Worm (Caenorhabditis elegans) whole organism, L2 larva: ENCODE data around the gene T26C5.4.

Source experiments
- C34F6.9 ChIP-seq: fragments of 150-350 bp; optimal IDR thresholded peaks from 2 replicates; lab custom pipeline; 2014; ENCODE audit warnings: missing biosample characterization, missing genetic modification characterization
- F13H6.1 ChIP-seq: sonication (generic microtip); optimal IDR thresholded peaks from 2 replicates; lab custom pipeline; 2016; ENCODE audit warnings: missing genetic modification characterization, missing compliant biosample characterization
- R02D3.7 ChIP-seq: fragments of 150-350 bp; optimal IDR thresholded peaks from 2 replicates; lab custom pipeline; 2014; ENCODE audit warnings: missing biosample characterization, missing genetic modification characterization
- Y55F3AM.14 ChIP-seq: fragments of 200-800 bp; sonication (Bioruptor generic); optimal IDR thresholded peaks from 2 replicates; lab custom pipeline; 2018; ENCODE audit warnings: mild to moderate bottlenecking, missing genetic modification characterization, missing compliant biosample characterization
- ZK546.5 ChIP-seq: sonication (generic microtip); optimal IDR thresholded peaks from 2 replicates; lab custom pipeline; 2017; ENCODE audit warnings: missing biosample characterization, missing genetic modification characterization
- alr-1 ChIP-seq: fragments of 150-350 bp; optimal IDR thresholded peaks from 2 replicates; lab custom pipeline; 2014; ENCODE audit warnings: missing biosample characterization, missing genetic modification characterization
- aly-2 ChIP-seq: fragments of 150-350 bp; optimal IDR thresholded peaks from 2 replicates; lab custom pipeline; 2014; ENCODE audit warnings: missing biosample characterization, missing genetic modification characterization
- ama-1 ChIP-seq: fragments of 150-350 bp; optimal IDR thresholded peaks from 2 replicates; lab custom pipeline; 2018; ENCODE audit warnings: inconsistent platforms
- blmp-1 ChIP-seq: sonication (generic microtip); optimal IDR thresholded peaks from 2 replicates; lab custom pipeline; 2017; ENCODE audit warnings: missing genetic modification characterization, mild to moderate bottlenecking, missing compliant biosample characterization, antibody characterized with exemption, moderate library complexity; ENCODE audit not compliant: insufficient read depth
- ceh-82 ChIP-seq: fragments of 150-350 bp; optimal IDR thresholded peaks from 2 replicates; lab custom pipeline; 2014; ENCODE audit warnings: missing biosample characterization, missing genetic modification characterization
- crh-2 ChIP-seq: sonication (generic microtip); optimal IDR thresholded peaks from 2 replicates; lab custom pipeline; 2017; ENCODE audit warnings: missing biosample characterization, missing genetic modification characterization
- dmd-4 ChIP-seq: sonication (generic microtip); optimal IDR thresholded peaks from 2 replicates; lab custom pipeline; 2017; ENCODE audit warnings: missing biosample characterization, missing genetic modification characterization
- egl-27 ChIP-seq: sonication (generic microtip); optimal IDR thresholded peaks from 3 replicates; lab custom pipeline; 2017; ENCODE audit warnings: missing biosample characterization, missing genetic modification reagents, missing genetic modification characterization
- elt-1 ChIP-seq: fragments of 150-350 bp; optimal IDR thresholded peaks from 2 replicates; lab custom pipeline; 2014; ENCODE audit warnings: missing biosample characterization, missing genetic modification characterization
- elt-3 ChIP-seq: sonication (generic microtip); optimal IDR thresholded peaks from 2 replicates; lab custom pipeline; 2017; ENCODE audit warnings: missing biosample characterization, missing genetic modification characterization
- fos-1 ChIP-seq: fragments of 150-350 bp; optimal IDR thresholded peaks from 2 replicates; lab custom pipeline; 2014; ENCODE audit warnings: missing biosample characterization, missing genetic modification characterization
- gmeb-1 ChIP-seq: fragments of 150-350 bp; optimal IDR thresholded peaks from 2 replicates; lab custom pipeline; 2014; ENCODE audit warnings: missing biosample characterization, missing genetic modification characterization
- lin-13 ChIP-seq: fragments of 150-350 bp; optimal IDR thresholded peaks from 2 replicates; lab custom pipeline; 2014; ENCODE audit warnings: missing biosample characterization, missing genetic modification reagents, missing genetic modification characterization
- lin-39 ChIP-seq: fragments of 150-350 bp; optimal IDR thresholded peaks from 2 replicates; lab custom pipeline; 2014; ENCODE audit warnings: missing biosample characterization, missing genetic modification reagents, missing genetic modification characterization
- lsy-2 ChIP-seq, 2 experiments: fragments of 150-350 bp in 1 of 2; sonication (generic microtip) in 1 of 2; optimal IDR thresholded peaks; 2 replicates each; lab custom pipeline; 2014 to 2017; ENCODE audit warnings: missing biosample characterization in 2 of 2, missing genetic modification characterization in 2 of 2
- mab-5 ChIP-seq: fragments of 150-350 bp; optimal IDR thresholded peaks from 2 replicates; lab custom pipeline; 2014; ENCODE audit warnings: missing biosample characterization, missing genetic modification characterization
- mbf-1 ChIP-seq: sonication (generic microtip); optimal IDR thresholded peaks from 2 replicates; lab custom pipeline; 2017; ENCODE audit warnings: missing biosample characterization, missing genetic modification characterization
- mdl-1 ChIP-seq, 2 experiments: fragments of 150-350 bp in 1 of 2; sonication (generic microtip) in 1 of 2; optimal IDR thresholded peaks; 2 replicates each; lab custom pipeline; 2017; ENCODE audit warnings: missing biosample characterization in 2 of 2, missing genetic modification characterization in 2 of 2
- nhr-11 ChIP-seq: fragments of 150-350 bp; optimal IDR thresholded peaks from 2 replicates; lab custom pipeline; 2014; ENCODE audit warnings: missing biosample characterization, missing genetic modification characterization
- nhr-12 ChIP-seq: fragments of 150-350 bp; optimal IDR thresholded peaks from 2 replicates; lab custom pipeline; 2014; ENCODE audit warnings: missing biosample characterization, missing genetic modification characterization
- nhr-129 ChIP-seq: fragments of 150-350 bp; optimal IDR thresholded peaks from 2 replicates; lab custom pipeline; 2014; ENCODE audit warnings: missing biosample characterization, missing genetic modification characterization
- nhr-21 ChIP-seq: fragments of 150-350 bp; optimal IDR thresholded peaks from 2 replicates; lab custom pipeline; 2014; ENCODE audit warnings: missing biosample characterization, missing genetic modification characterization
- nhr-23 ChIP-seq: fragments of 150-350 bp; optimal IDR thresholded peaks from 2 replicates; lab custom pipeline; 2014; ENCODE audit warnings: missing biosample characterization, missing genetic modification reagents, missing genetic modification characterization
- nhr-237 ChIP-seq: fragments of 150-350 bp; optimal IDR thresholded peaks from 2 replicates; lab custom pipeline; 2014; ENCODE audit warnings: missing biosample characterization, missing genetic modification characterization
- nhr-25 ChIP-seq: fragments of 150-350 bp; sonication (generic microtip); optimal IDR thresholded peaks from 3 replicates; lab custom pipeline; 2014; ENCODE audit warnings: missing biosample characterization, missing genetic modification characterization
- nhr-6 ChIP-seq: fragments of 150-350 bp; optimal IDR thresholded peaks from 2 replicates; lab custom pipeline; 2014; ENCODE audit warnings: missing biosample characterization, missing genetic modification characterization
- nhr-77 ChIP-seq: fragments of 150-350 bp; optimal IDR thresholded peaks from 2 replicates; lab custom pipeline; 2014; ENCODE audit warnings: missing biosample characterization, missing genetic modification characterization
- peb-1 ChIP-seq: fragments of 150-350 bp; optimal IDR thresholded peaks from 2 replicates; lab custom pipeline; 2014; ENCODE audit warnings: missing biosample characterization, missing genetic modification characterization
- sem-4 ChIP-seq: fragments of 150-350 bp; optimal IDR thresholded peaks from 2 replicates; lab custom pipeline; 2014; ENCODE audit warnings: missing biosample characterization, missing genetic modification reagents, missing genetic modification characterization
- skn-1 ChIP-seq: sonication (generic microtip); optimal IDR thresholded peaks from 2 replicates; lab custom pipeline; 2017; ENCODE audit warnings: missing biosample characterization, missing genetic modification characterization
- snpc-4 ChIP-seq: fragments of 150-350 bp; optimal IDR thresholded peaks from 2 replicates; lab custom pipeline; 2014; ENCODE audit warnings: missing biosample characterization, missing genetic modification characterization
- unc-39 ChIP-seq: fragments of 150-350 bp; optimal IDR thresholded peaks from 2 replicates; lab custom pipeline; 2014; ENCODE audit warnings: missing biosample characterization, missing genetic modification characterization
- unc-62 ChIP-seq: fragments of 150-350 bp; optimal IDR thresholded peaks from 2 replicates; lab custom pipeline; 2014; ENCODE audit warnings: missing biosample characterization, missing genetic modification reagents, missing genetic modification characterization
- zag-1 ChIP-seq: fragments of 150-350 bp; optimal IDR thresholded peaks from 2 replicates; lab custom pipeline; 2014; ENCODE audit warnings: missing biosample characterization, missing genetic modification characterization
- ztf-1 ChIP-seq: fragments of 200-800 bp; sonication (Bioruptor generic); conservative IDR thresholded peaks from 2 replicates; pipeline ENCODE4 v1.3.6; 2022; ENCODE audit warnings: missing genetic modification characterization, missing compliant biosample characterization
- ztf-4 ChIP-seq: fragments of 150-350 bp; optimal IDR thresholded peaks from 2 replicates; lab custom pipeline; 2014; ENCODE audit warnings: missing biosample characterization, missing genetic modification characterization

Gene T26C5.4

DNA sequence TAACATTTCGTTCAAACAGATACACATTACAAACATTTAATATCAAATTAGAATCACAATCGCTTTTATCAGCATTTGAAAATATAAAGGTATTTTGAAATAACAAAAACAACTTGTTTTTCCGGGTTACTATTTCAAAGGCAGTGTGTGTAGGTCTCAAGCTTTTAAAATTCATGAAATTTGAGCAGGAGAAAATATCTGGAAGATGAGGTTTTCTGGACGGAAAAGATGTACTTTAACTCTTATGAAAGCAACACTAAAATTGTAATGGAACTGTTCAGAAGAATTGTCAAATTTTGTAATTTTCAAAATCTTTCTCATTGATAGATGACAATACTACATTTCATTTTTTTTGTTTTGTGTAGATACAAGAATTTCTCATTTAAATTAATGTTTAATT lies 8.2 kb upstream of the T26C5.4 start:
- no peak for TF ChIP-seq nhr-11

DNA sequence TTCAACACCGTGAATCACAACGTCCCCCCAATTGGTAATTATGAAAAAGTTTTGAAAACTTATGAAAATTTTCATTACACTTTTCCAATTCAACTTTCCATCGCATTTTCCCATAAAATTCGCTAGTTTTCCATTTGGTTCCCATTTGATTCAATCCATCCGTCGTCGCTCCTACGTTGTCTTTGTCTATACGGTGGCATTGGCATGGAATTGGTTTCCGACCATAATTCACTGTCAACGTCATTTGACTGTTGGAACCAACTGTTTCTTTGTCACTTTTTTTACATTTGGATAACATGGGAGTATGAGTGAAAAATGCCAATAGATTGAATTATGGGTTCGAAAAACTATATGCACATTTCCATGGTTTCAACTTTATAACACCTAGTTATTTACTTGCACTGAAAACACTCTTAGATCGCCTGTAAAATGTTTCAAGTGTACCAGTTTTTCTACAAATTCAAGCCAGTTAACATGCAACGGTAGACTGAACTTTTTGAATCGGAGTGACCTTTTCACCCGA lies 7.8 kb upstream of the T26C5.4 start:
- TF ChIP-seq ama-1 (lab: Kevin White, UChicago) (no peak), sem-4 (tag; lab: Kevin White, UChicago) (no peak), nhr-6 (tag; lab: Kevin White, UChicago) (no peak), peb-1 (tag; lab: Kevin White, UChicago) (no peak), egl-27 (tag; lab: Kevin White, UChicago) (no peak), nhr-21 (tag; lab: Kevin White, UChicago) (no peak), mbf-1 (tag; lab: Kevin White, UChicago) (no peak)
- TF ChIP-seq, all 48 proteins: peak for 0

ce11 chrII:9254187-9254586 lies 3.9 kb upstream of the T26C5.4 start, which contains the start of gene nlp-82:
Gene nlp-82, minus strand, starts transcription at chrII:9254287.
- no peak for TF ChIP-seq ZK546.5 (tag; lab: Kevin White, UChicago)
- no peak for TF ChIP-seq nhr-77 (tag; lab: Kevin White, UChicago)
- no peak for TF ChIP-seq gmeb-1
- TF ChIP-seq R02D3.7 (tag; lab: Kevin White, UChicago): no peak
- no peak for TF ChIP-seq nhr-6 (tag; lab: Kevin White, UChicago)
- TF ChIP-seq, all 48 proteins: peak for 0

ce11 chrII:9251529-9251928 lies 1.2 kb upstream of the T26C5.4 start:
- peak; percentile 86 for TF ChIP-seq blmp-1 (tag; lab: Kevin White, UChicago)
- TF ChIP-seq nhr-25 (tag; lab: Kevin White, UChicago): peak; percentile 65
- no peak for TF ChIP-seq zag-1 (tag; lab: Kevin White, UChicago)
- TF ChIP-seq mdl-1 (tag; optimal IDR thresholded peaks at IDR 0.05; lab: Kevin White, UChicago): no peak

DNA sequence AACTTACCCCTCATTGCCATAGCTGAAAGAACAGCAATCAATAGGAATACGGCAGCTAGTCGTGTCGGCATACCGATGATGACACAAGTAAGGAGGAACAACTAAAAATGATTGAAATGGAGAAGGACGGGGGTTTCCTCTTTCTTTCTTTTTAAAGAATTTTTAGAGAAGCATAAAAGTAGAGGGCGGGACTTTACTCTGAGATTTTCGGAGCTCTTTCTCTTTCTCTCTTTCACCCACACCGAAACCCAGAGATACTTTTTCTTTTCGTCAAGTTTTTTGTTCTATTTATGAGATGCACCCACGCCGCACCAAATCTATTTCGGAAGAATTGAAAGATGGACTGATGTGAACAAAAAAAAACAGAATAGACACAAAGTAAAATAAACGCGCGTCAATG lies 3.7 kb downstream of the T26C5.4 start, which contains the start of gene T26C5.5:
Gene T26C5.5, minus strand, starts transcription at position 101 of the 400 bp plus-strand sequence.
- no peak for TF ChIP-seq elt-1 (tag; lab: Kevin White, UChicago)
- no peak for TF ChIP-seq elt-3
- TF ChIP-seq snpc-4 (tag; lab: Kevin White, UChicago): no peak
- no peak for TF ChIP-seq nhr-21 (tag; lab: Kevin White, UChicago)
- TF ChIP-seq lsy-2 (tag; optimal IDR thresholded peaks at IDR 0.05; lab: Kevin White, UChicago): no peak
- no peak for TF ChIP-seq fos-1 (tag; lab: Kevin White, UChicago)
- no peak for TF ChIP-seq ceh-82 (tag; lab: Kevin White, UChicago)
- no peak for TF ChIP-seq lin-39 (tag; lab: Kevin White, UChicago)
- no peak for TF ChIP-seq gmeb-1
- TF ChIP-seq nhr-23 (tag; lab: Kevin White, UChicago): no peak
- TF ChIP-seq aly-2 (tag; lab: Kevin White, UChicago): no peak
- TF ChIP-seq alr-1 (tag; lab: Kevin White, UChicago): no peak
- TF ChIP-seq R02D3.7 (tag; lab: Kevin White, UChicago): no peak
- TF ChIP-seq mab-5 (tag; lab: Kevin White, UChicago): no peak
- TF ChIP-seq, all 48 proteins: peak for 0

DNA sequence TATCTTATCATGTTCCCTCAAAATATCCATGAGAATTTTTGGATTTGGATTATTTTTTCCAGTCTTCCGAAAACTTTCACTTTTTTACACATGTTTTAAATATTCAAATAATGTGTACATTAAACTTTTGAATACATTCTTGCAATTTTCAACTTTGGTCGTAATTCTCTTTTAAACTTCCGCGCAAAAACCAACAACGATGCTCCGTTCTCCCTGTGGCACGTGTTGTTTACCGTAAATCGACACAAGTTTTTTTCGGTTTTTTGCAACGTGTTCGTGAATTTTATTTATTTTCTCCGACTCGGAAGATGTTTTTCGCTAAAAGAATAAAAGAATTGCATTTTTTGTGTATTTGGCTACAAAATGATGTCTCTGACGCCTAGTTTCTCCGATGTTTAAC lies 7.5 kb downstream of the T26C5.4 start:
- TF ChIP-seq F13H6.1 (tag; lab: Kevin White, UChicago) (no peak), sem-4 (tag; lab: Kevin White, UChicago) (peak; percentile 30), elt-1 (tag; lab: Kevin White, UChicago) (no peak), ceh-82 (tag; lab: Kevin White, UChicago) (no peak), Y55F3AM.14 (GFP tag; lab: Kevin White, UChicago) (no peak), gmeb-1 (peak; percentile 84), fos-1 (tag; lab: Kevin White, UChicago) (peak; percentile 5), nhr-77 (tag; lab: Kevin White, UChicago) (no peak), ztf-4 (tag; lab: Kevin White, UChicago) (no peak), ztf-1 (no peak), R02D3.7 (tag; lab: Kevin White, UChicago) (peak; percentile 91), unc-39 (tag; lab: Kevin White, UChicago) (no peak), mdl-1 (tag; optimal IDR thresholded peaks at IDR 0.05; lab: Kevin White, UChicago) (no peak), zag-1 (tag; lab: Kevin White, UChicago) (no peak), nhr-21 (tag; lab: Kevin White, UChicago) (peak; percentile 31), lsy-2 (tag; optimal IDR thresholded peaks at IDR 0.05; lab: Kevin White, UChicago) (peak in 1 of 2 experiments; percentile 78), lin-13 (GFP tag; lab: Kevin White, UChicago) (peak; percentile 35), nhr-23 (tag; lab: Kevin White, UChicago) (no peak), ama-1 (lab: Kevin White, UChicago) (peak; percentile 9), nhr-237 (tag; lab: Kevin White, UChicago) (no peak), skn-1 (tag; lab: Kevin White, UChicago) (no peak), dmd-4 (tag; lab: Kevin White, UChicago) (no peak), mab-5 (tag; lab: Kevin White, UChicago) (peak; percentile 32), nhr-129 (peak; percentile 59), unc-62 (GFP tag; lab: Kevin White, UChicago) (no peak), nhr-12 (tag; lab: Kevin White, UChicago) (no peak), alr-1 (tag; lab: Kevin White, UChicago) (no peak), C34F6.9 (tag; lab: Kevin White, UChicago) (peak; percentile 63), crh-2 (tag; lab: Kevin White, UChicago) (peak; percentile 65), nhr-25 (tag; lab: Kevin White, UChicago) (peak; percentile 46)
